Worm (Caenorhabditis elegans) whole organism, L3 larva: ENCODE results near the gene mrpl-53.

ENCODE experiments used
- R02D3.7 ChIP-seq: fragments of 150-350 bp; optimal IDR thresholded peaks from 2 replicates; lab custom pipeline; 2014; ENCODE audit warnings: missing biosample characterization, missing genetic modification characterization
- ZK546.5 ChIP-seq: sonication (generic microtip); optimal IDR thresholded peaks from 2 replicates; lab custom pipeline; 2017; ENCODE audit warnings: missing biosample characterization, missing genetic modification characterization
- aly-2 ChIP-seq: fragments of 150-350 bp; optimal IDR thresholded peaks from 2 replicates; lab custom pipeline; 2014; ENCODE audit warnings: missing biosample characterization, missing genetic modification characterization
- ama-1 ChIP-seq: fragments of 150-350 bp; optimal IDR thresholded peaks from 2 replicates; lab custom pipeline; 2018
- ceh-16 ChIP-seq: sonication (generic microtip); optimal IDR thresholded peaks from 2 replicates; lab custom pipeline; 2017; ENCODE audit warnings: missing biosample characterization, missing genetic modification characterization
- egl-27 ChIP-seq: sonication (generic microtip); optimal IDR thresholded peaks from 4 replicates; lab custom pipeline; 2017; ENCODE audit warnings: missing biosample characterization, missing genetic modification reagents, missing genetic modification characterization
- elt-1 ChIP-seq: fragments of 150-350 bp; optimal IDR thresholded peaks from 2 replicates; lab custom pipeline; 2014; ENCODE audit warnings: missing biosample characterization, missing genetic modification characterization
- elt-2 ChIP-seq: sonication (generic microtip); optimal IDR thresholded peaks from 2 replicates; lab custom pipeline; 2016; ENCODE audit warnings: missing genetic modification reagents, mild to moderate bottlenecking, missing genetic modification characterization, missing compliant biosample characterization
- elt-3 ChIP-seq, 3 experiments: fragments of 150-350 bp in 1 of 3; sonication (generic microtip) in 2 of 3; optimal IDR thresholded peaks; 2 replicates in 2 of 3; 4 replicates in 1 of 3; lab custom pipeline; 2014 to 2017; ENCODE audit warnings: missing biosample characterization in 3 of 3, missing genetic modification characterization in 3 of 3
- eor-1 ChIP-seq, 2 experiments: fragments of 150-350 bp; optimal IDR thresholded peaks; 2 replicates each; lab custom pipeline; 2014 to 2018; ENCODE audit warnings: missing biosample characterization in 2 of 2, missing genetic modification characterization in 2 of 2
- fkh-10 ChIP-seq: sonication (generic microtip); optimal IDR thresholded peaks from 2 replicates; lab custom pipeline; 2017; ENCODE audit warnings: missing biosample characterization, missing genetic modification reagents, missing genetic modification characterization
- fkh-2 ChIP-seq: fragments of 150-350 bp; optimal IDR thresholded peaks from 2 replicates; lab custom pipeline; 2014; ENCODE audit warnings: missing biosample characterization, missing genetic modification reagents, missing genetic modification characterization
- hmg-11 ChIP-seq: sonication (generic microtip); optimal IDR thresholded peaks from 2 replicates; lab custom pipeline; 2016; ENCODE audit warnings: missing genetic modification characterization, missing compliant biosample characterization
- jun-1 ChIP-seq: fragments of 150-350 bp; optimal IDR thresholded peaks from 2 replicates; lab custom pipeline; 2014; ENCODE audit warnings: missing biosample characterization, missing genetic modification reagents, missing genetic modification characterization
- lin-15B ChIP-seq: fragments of 150-350 bp; optimal IDR thresholded peaks from 2 replicates; lab custom pipeline; 2014; ENCODE audit warnings: missing biosample characterization, missing genetic modification characterization
- lin-39 ChIP-seq: fragments of 150-350 bp; optimal IDR thresholded peaks from 2 replicates; lab custom pipeline; 2018; ENCODE audit warnings: missing biosample characterization, missing genetic modification reagents, missing genetic modification characterization
- lsy-12 ChIP-seq: sonication (generic microtip); optimal IDR thresholded peaks from 2 replicates; lab custom pipeline; 2016; ENCODE audit warnings: mild to moderate bottlenecking, missing genetic modification characterization, missing compliant biosample characterization
- nhr-11 ChIP-seq: fragments of 150-350 bp; optimal IDR thresholded peaks from 2 replicates; lab custom pipeline; 2014; ENCODE audit warnings: missing biosample characterization, missing genetic modification characterization
- nhr-12 ChIP-seq: fragments of 150-350 bp; optimal IDR thresholded peaks from 2 replicates; lab custom pipeline; 2014; ENCODE audit warnings: missing biosample characterization, missing genetic modification characterization
- nhr-28 ChIP-seq: fragments of 150-350 bp; optimal IDR thresholded peaks from 2 replicates; lab custom pipeline; 2014; ENCODE audit warnings: missing biosample characterization, missing genetic modification characterization
- nhr-76 ChIP-seq: fragments of 150-350 bp; sonication (generic microtip); optimal IDR thresholded peaks from 5 replicates; lab custom pipeline; 2014; ENCODE audit warnings: missing biosample characterization, missing genetic modification characterization
- nhr-77 ChIP-seq: fragments of 150-350 bp; optimal IDR thresholded peaks from 2 replicates; lab custom pipeline; 2014; ENCODE audit warnings: missing biosample characterization, missing genetic modification characterization
- pha-4 ChIP-seq: fragments of 150-350 bp; optimal IDR thresholded peaks from 2 replicates; lab custom pipeline; 2014; ENCODE audit warnings: missing biosample characterization, missing genetic modification reagents, missing genetic modification characterization
- pqm-1 ChIP-seq: fragments of 150-350 bp; optimal IDR thresholded peaks from 2 replicates; lab custom pipeline; 2017; ENCODE audit warnings: missing biosample characterization, missing genetic modification characterization, inconsistent platforms
- skn-1 ChIP-seq: fragments of 150-350 bp; optimal IDR thresholded peaks from 2 replicates; lab custom pipeline; 2014; ENCODE audit warnings: missing biosample characterization, missing genetic modification characterization
- snpc-4 ChIP-seq: fragments of 150-350 bp; optimal IDR thresholded peaks from 2 replicates; lab custom pipeline; 2014; ENCODE audit warnings: missing biosample characterization, missing genetic modification characterization
- tbx-2 ChIP-seq: sonication (generic microtip); optimal IDR thresholded peaks from 2 replicates; lab custom pipeline; 2016; ENCODE audit warnings: mild to moderate bottlenecking, missing genetic modification characterization, missing compliant biosample characterization
- unc-39 ChIP-seq: sonication (generic microtip); optimal IDR thresholded peaks from 4 replicates; lab custom pipeline; 2017; ENCODE audit warnings: missing biosample characterization, missing genetic modification characterization
- unc-62 ChIP-seq: fragments of 150-350 bp; sonication (generic microtip); optimal IDR thresholded peaks from 4 replicates; lab custom pipeline; 2014; ENCODE audit warnings: missing biosample characterization, missing genetic modification reagents, missing genetic modification characterization
- zag-1 ChIP-seq: fragments of 150-350 bp; optimal IDR thresholded peaks from 2 replicates; lab custom pipeline; 2014; ENCODE audit warnings: missing biosample characterization, missing genetic modification characterization
- ztf-4 ChIP-seq: fragments of 150-350 bp; optimal IDR thresholded peaks from 2 replicates; lab custom pipeline; 2014; ENCODE audit warnings: missing biosample characterization, missing genetic modification characterization

The mrpl-53 gene

DNA sequence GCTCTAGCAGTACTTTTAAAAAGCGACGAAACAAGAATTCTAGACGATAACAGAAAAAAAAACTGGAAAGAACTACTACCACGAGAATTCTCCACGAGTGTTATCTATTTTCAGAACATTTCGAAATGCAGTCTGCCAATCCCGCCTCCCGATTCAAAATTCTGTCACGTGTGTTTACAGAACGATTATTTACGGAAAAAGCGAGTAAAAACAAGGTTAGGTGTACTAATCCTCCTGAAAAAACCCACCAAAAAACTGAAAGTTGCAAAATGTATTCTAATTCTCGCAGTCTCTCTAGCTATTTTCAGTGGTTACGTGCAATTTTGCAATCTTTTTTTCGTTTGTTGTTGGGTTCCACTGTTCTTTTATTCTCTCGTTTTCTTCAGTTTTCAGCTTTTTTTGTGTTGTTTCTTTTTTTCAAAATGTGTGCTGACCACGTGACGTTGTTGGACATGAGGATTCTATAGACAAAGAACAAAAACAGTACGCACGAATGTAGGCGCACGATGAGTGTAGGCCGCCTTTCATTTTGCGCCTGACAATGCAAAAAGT, 9.1 kb downstream of the mrpl-53 start:
- TF ChIP-seq pha-4 (tag; lab: Kevin White, UChicago) (peak; percentile 13), elt-2 (tag; lab: Kevin White, UChicago) (peak; percentile 20), ama-1 (lab: Kevin White, UChicago) (peak; percentile 17), ZK546.5 (tag; lab: Kevin White, UChicago) (no peak)

DNA sequence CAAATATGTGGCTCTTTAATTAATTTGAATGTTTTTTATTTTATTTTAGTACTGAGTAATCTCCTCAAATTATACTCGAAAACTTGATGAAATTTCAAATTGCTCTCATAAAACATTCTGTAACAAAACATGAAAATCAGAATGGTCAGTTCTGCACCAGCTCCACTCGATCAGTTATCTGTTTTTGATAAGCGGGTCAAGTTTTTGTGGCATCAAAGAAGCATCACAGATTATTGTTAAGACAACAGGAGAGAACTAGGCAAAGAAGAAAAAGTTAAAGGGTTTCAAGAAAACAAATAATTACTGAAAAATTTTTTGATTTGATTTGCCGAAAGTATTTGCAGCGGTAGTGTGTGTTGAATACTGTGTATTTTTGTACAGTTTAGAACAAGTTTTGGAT, 9.7 kb downstream of the mrpl-53 start:
- peak; percentile 53 for TF ChIP-seq elt-2 (tag; lab: Kevin White, UChicago)
- TF ChIP-seq jun-1 (tag; lab: Kevin White, UChicago) = no peak
- peak; percentile 6 for TF ChIP-seq pha-4 (tag; lab: Kevin White, UChicago)
- TF ChIP-seq pqm-1 (tag; lab: Kevin White, UChicago) = peak; percentile 44
- no peak for TF ChIP-seq nhr-76
- no peak for TF ChIP-seq fkh-10 (GFP tag; lab: Kevin White, UChicago)
- TF ChIP-seq, all 47 proteins: peak for 3

DNA sequence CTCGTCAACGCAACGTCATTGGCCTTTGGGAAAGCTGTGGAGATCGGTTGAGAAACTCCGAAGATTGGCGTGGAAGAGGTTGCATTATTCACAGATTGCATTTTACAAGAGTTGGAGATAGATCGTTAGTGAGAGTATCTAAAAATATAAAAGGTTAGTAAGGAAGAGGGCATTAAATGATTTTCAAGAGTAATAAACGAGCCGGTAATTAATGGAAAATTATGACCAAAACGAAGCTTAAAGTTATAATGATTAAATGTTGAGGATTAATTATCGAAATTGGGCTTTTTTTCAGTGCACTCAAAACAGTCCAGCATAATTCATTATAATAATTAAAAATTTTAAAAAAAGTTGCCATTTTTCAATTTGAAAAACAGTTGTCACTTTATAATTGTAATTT, 11.9 kb downstream of the mrpl-53 start, which contains the start of gene pap-2:
Gene pap-2, minus strand, starts transcription at position 101 of the 400 bp plus-strand sequence.
- TF ChIP-seq ZK546.5 (tag; lab: Kevin White, UChicago) (no peak), fkh-10 (GFP tag; lab: Kevin White, UChicago) (no peak), jun-1 (tag; lab: Kevin White, UChicago) (no peak)

DNA sequence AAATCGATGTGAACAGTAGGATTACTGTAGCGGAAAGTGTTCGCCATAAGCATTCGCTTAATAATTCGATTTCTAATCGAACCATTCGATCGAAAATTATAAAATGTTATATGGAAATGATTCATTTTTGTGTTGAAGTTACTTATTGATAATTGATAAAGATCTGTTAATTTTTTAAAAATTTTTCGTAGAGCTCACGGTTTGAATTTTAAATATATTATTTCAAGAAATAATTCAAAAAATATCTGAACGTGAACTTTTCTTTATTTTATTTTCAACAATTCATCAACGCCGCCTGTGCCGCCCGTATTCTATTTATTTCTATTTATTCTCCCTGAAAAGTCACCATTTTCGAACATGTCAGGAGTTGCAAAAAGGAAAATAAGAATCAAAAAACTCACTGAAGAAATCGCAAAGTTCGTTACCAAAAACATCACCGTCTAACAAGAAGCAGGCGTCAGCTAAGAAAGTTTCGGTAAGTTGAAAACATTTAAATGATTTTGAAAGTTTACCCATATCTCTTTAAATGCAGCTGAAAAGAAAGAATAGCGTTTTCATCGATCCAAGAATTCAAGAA, 14.0 kb downstream of the mrpl-53 start, which contains the start of the genes T15H9.5 and T15H9.4:
Gene T15H9.5, minus strand, starts transcription at position 101 of the 577 bp plus-strand sequence.
Gene T15H9.4, plus strand, starts transcription at position 527 of the 577 bp plus-strand sequence.
- TF ChIP-seq lin-15B = no peak
- no peak for TF ChIP-seq elt-3 (tag; optimal IDR thresholded peaks at IDR 0.05; lab: Kevin White, UChicago)
- TF ChIP-seq ama-1 (lab: Kevin White, UChicago) = no peak
- TF ChIP-seq egl-27 (tag; lab: Kevin White, UChicago) = no peak
- no peak for TF ChIP-seq jun-1 (tag; lab: Kevin White, UChicago)
- TF ChIP-seq unc-39 (tag; lab: Kevin White, UChicago) = no peak
- TF ChIP-seq R02D3.7 (tag; lab: Kevin White, UChicago) = no peak
- TF ChIP-seq nhr-28 (tag; lab: Kevin White, UChicago) = no peak
- no peak for TF ChIP-seq ceh-16 (tag; lab: Kevin White, UChicago)
- no peak for TF ChIP-seq ztf-4 (tag; lab: Kevin White, UChicago)
- no peak for TF ChIP-seq tbx-2
- no peak for TF ChIP-seq zag-1 (tag; lab: Kevin White, UChicago)
- no peak for TF ChIP-seq hmg-11
- no peak for TF ChIP-seq skn-1 (tag; lab: Kevin White, UChicago)

DNA sequence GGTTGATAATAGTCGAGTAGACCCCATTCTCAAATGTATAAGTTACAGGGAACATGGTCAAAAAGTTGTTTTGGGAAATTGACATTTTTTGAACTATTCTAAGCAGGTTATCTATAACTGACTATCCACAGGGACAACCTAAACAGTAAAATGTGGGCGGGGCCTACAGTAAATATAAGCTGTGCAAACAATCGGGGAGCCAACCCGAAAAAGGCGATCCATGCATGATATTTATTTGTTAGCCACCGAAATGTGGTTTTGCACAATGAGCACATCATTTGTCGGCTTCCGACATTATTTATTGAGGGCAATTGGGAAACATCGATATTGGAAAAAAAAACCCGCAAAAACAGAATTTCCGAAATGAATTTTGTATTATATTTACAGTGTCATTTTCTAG, 17.3 kb downstream of the mrpl-53 start, which contains the start of gene hlh-6:
Gene hlh-6, minus strand, starts transcription at position 101 of the 400 bp plus-strand sequence.
- TF ChIP-seq nhr-77 (tag; lab: Kevin White, UChicago) (no peak), aly-2 (tag; lab: Kevin White, UChicago) (no peak), fkh-10 (GFP tag; lab: Kevin White, UChicago) (no peak), nhr-11 (tag; lab: Kevin White, UChicago) (no peak), lsy-12 (no peak), eor-1 (tag; optimal IDR thresholded peaks at IDR 0.05; lab: Kevin White, UChicago) (no peak), ceh-16 (tag; lab: Kevin White, UChicago) (no peak), elt-1 (no peak), fkh-2 (no peak), snpc-4 (tag; lab: Kevin White, UChicago) (no peak), pha-4 (tag; lab: Kevin White, UChicago) (no peak), unc-62 (no peak), pqm-1 (tag; lab: Kevin White, UChicago) (no peak), lin-39 (tag; lab: Kevin White, UChicago) (no peak), hmg-11 (no peak), lin-15B (no peak), nhr-12 (tag; lab: Kevin White, UChicago) (no peak), nhr-76 (no peak), ztf-4 (tag; lab: Kevin White, UChicago) (no peak), unc-39 (tag; lab: Kevin White, UChicago) (no peak)
